Fruit fly (Drosophila melanogaster): ENCODE results near the gene pll.

pll gene

DNA sequence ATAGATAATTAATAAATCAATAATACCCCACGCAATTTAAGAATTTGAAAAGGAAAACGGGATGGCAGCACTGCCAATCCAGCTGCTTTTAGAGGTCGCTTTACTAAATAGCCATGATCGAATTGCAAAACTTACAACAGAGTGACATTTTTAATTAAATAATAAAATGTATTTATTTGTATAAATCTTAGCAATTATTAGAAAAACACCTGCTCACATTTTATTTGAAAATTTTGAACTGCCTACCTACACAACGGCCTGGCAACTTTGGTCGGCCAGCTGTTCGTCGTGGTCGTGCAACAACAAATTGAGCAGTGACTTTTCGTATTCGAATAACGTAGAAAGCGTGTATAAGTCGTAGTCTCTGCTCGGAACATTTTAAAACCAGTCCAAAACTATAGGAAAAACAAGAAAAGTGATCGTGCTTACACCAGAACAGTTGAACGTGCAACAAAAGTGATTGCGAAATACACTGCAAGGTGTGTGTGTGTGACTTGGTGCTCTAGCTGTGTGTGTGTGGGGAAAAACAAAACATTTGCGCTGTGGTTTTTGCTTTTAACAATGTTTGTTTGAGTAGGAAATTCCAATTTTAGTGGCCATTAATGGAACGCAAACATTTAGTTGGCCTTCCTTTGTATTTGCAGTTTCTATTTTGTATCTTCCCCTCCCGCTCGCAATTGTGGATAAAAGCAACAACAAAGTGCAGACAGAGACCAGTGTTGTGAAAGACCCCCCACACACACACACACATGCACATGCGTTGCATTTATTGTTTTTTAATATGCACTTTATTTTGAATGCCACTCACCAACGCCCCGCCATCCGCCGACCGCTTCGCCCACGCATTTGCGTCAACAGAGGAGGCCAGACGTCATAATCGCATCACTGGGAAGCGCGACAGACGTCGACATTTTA, 21.8 kb upstream of the pll start, which contains the start of gene CG5938 (continued):
- TF ChIP-seq pan (optimal IDR thresholded peaks at IDR 0.05): no peak
- no peak for TF ChIP-seq pan (GFP tag; optimal IDR thresholded peaks at IDR 0.05 in 1 of 2, IDR thresholded peaks at IDR 0.05 in 1 of 2)
- no peak for TF ChIP-seq CG4820 (GFP tag; optimal IDR thresholded peaks at IDR 0.05)
- TF ChIP-seq Mad (GFP tag; optimal IDR thresholded peaks at IDR 0.05): no peak
- TF ChIP-seq CG5953 (GFP tag; IDR thresholded peaks at IDR 0.05): no peak
- peak; percentile 1 for TF ChIP-seq tup (GFP tag; optimal IDR thresholded peaks at IDR 0.05)
- peak; percentile 8 for TF ChIP-seq CG10209 (GFP tag; optimal IDR thresholded peaks at IDR 0.05)
- TF ChIP-seq CG10431 (GFP tag; optimal IDR thresholded peaks at IDR 0.05): peak; percentile 57
- peak; percentile 51 for TF ChIP-seq stwl (tag; optimal IDR thresholded peaks at IDR 0.05)
- no peak for TF ChIP-seq Dip2 (GFP tag; IDR thresholded peaks at IDR 0.05)
- peak; percentile 7 for TF ChIP-seq Xbp1 (GFP tag; optimal IDR thresholded peaks at IDR 0.05)
- peak; percentile 38; the same call in 2 of the 3 replicates for TF ChIP-seq CG34224 (GFP tag; IDR thresholded peaks at IDR 0.05; ENCODE audit: partially characterized antibody)
- TF ChIP-seq CG11504 (tag; optimal IDR thresholded peaks at IDR 0.05): peak; percentile 50
- TF ChIP-seq CG34376 (GFP tag; optimal IDR thresholded peaks at IDR 0.05): peak; percentile 8
- no peak for TF ChIP-seq gsb-n (tag; optimal IDR thresholded peaks at IDR 0.05)
- peak; percentile 29 to 88 for TF ChIP-seq crp (GFP tag; optimal IDR thresholded peaks at IDR 0.05)
- TF ChIP-seq Hr51 (GFP tag; optimal IDR thresholded peaks at IDR 0.05): peak in 1 of 2 experiments; percentile 29
- TF ChIP-seq sisA (GFP tag; IDR thresholded peaks at IDR 0.05): no peak
- no peak for TF ChIP-seq vvl (GFP tag; IDR thresholded peaks at IDR 0.05)
- no peak for TF ChIP-seq usp (GFP tag; optimal IDR thresholded peaks at IDR 0.05)
- TF ChIP-seq sens-2 (GFP tag; IDR thresholded peaks at IDR 0.05): no peak
- TF ChIP-seq yki (optimal IDR thresholded peaks at IDR 0.05): no peak
- TF ChIP-seq unpg (GFP tag; optimal IDR thresholded peaks at IDR 0.05): peak; percentile 11
- no peak for TF ChIP-seq Jarid2 (GFP tag; optimal IDR thresholded peaks at IDR 0.05)
- no peak for TF ChIP-seq dati (GFP tag; IDR thresholded peaks at IDR 0.05)
- TF ChIP-seq slp2 (GFP tag; optimal IDR thresholded peaks at IDR 0.05): no peak
- peak in 1 of 3 experiments; percentile 20 for TF ChIP-seq lola (GFP tag; optimal IDR thresholded peaks at IDR 0.05)
- no peak for TF ChIP-seq CG16813 (GFP tag; IDR thresholded peaks at IDR 0.05; ENCODE audit: partially characterized antibody)
- peak; percentile 49 for TF ChIP-seq sug (tag; optimal IDR thresholded peaks at IDR 0.05)
- TF ChIP-seq Meics (GFP tag; optimal IDR thresholded peaks at IDR 0.05): peak; percentile 30
- TF ChIP-seq CG2712 (tag; optimal IDR thresholded peaks at IDR 0.05): peak; percentile 50
- TF ChIP-seq Aef1 (GFP tag; IDR thresholded peaks at IDR 0.05): peak; percentile 48; the same call in 2 of the 3 replicates
- TF ChIP-seq pita (GFP tag; optimal IDR thresholded peaks at IDR 0.05): no peak
- TF ChIP-seq CG3847 (GFP tag; IDR thresholded peaks at IDR 0.05): peak; percentile 44
- TF ChIP-seq CG1233 (GFP tag; optimal IDR thresholded peaks at IDR 0.05): no peak
- TF ChIP-seq CG2678 (tag; optimal IDR thresholded peaks at IDR 0.05): peak; percentile 46
- TF ChIP-seq sim (GFP tag; IDR thresholded peaks at IDR 0.05): no peak
- TF ChIP-seq CG18262 (tag; optimal IDR thresholded peaks at IDR 0.05): peak; percentile 36
- no peak for TF ChIP-seq ftz-f1 (GFP tag; optimal IDR thresholded peaks at IDR 0.05)
- peak; percentile 30 for TF ChIP-seq CG3281 (GFP tag; optimal IDR thresholded peaks at IDR 0.05)
- TF ChIP-seq CG10267 (tag; optimal IDR thresholded peaks at IDR 0.05): peak; percentile 79
- TF ChIP-seq HLH4C (GFP tag; IDR thresholded peaks at IDR 0.05; ENCODE audit: partially characterized antibody): no peak
- TF ChIP-seq Lpt (GFP tag; optimal IDR thresholded peaks at IDR 0.05): no peak
- peak; percentile 0 for TF ChIP-seq CG17802 (tag; optimal IDR thresholded peaks at IDR 0.05)
- TF ChIP-seq CG9437 (GFP tag; optimal IDR thresholded peaks at IDR 0.05): peak; percentile 52
- TF ChIP-seq Scr (GFP tag; IDR thresholded peaks at IDR 0.05; ENCODE audit: partially characterized antibody): peak; percentile 24; the same call in 1 of the 2 replicates
- peak; percentile 48 for TF ChIP-seq CG15269 (tag; optimal IDR thresholded peaks at IDR 0.05)
- TF ChIP-seq CG30403 (GFP tag; optimal IDR thresholded peaks at IDR 0.05): peak; percentile 43

All from whole organism, embryonic.